Worm (Caenorhabditis elegans) whole organism, L1 larva: ENCODE measurements around the gene F25H9.2.

Source experiments
- C04F5.9 ChIP-seq: sonication (generic microtip); optimal IDR thresholded peaks from 2 replicates; lab custom pipeline; 2016; ENCODE audit warnings: missing genetic modification characterization, missing compliant biosample characterization
- C34B4.2 ChIP-seq: sonication (generic microtip); optimal IDR thresholded peaks from 2 replicates; lab custom pipeline; 2017; ENCODE audit warnings: mild to moderate bottlenecking, missing genetic modification characterization, missing compliant biosample characterization
- F16B12.6 ChIP-seq: fragments of 150-350 bp; optimal IDR thresholded peaks from 2 replicates; lab custom pipeline; 2014; ENCODE audit warnings: missing biosample characterization, missing genetic modification characterization
- Y116A8C.19 ChIP-seq: sonication (generic microtip); optimal IDR thresholded peaks from 2 replicates; lab custom pipeline; 2016; ENCODE audit warnings: missing compliant biosample characterization, missing genetic modification characterization, borderline replicate concordance
- ama-1 ChIP-seq: fragments of 150-350 bp; optimal IDR thresholded peaks from 2 replicates; lab custom pipeline; 2014
- blmp-1 ChIP-seq: fragments of 150-350 bp; optimal IDR thresholded peaks from 2 replicates; lab custom pipeline; 2014; ENCODE audit warnings: missing biosample characterization, missing genetic modification characterization
- ceh-63 ChIP-seq: fragments of 200-800 bp; sonication (Bioruptor generic); optimal IDR thresholded peaks from 2 replicates; lab custom pipeline; 2018; ENCODE audit warnings: mild to moderate bottlenecking, missing genetic modification characterization, missing compliant biosample characterization
- ceh-8 ChIP-seq: fragments of 200-800 bp; sonication (Bioruptor generic); optimal IDR thresholded peaks from 2 replicates; lab custom pipeline; 2018; ENCODE audit warnings: mild to moderate bottlenecking, missing genetic modification characterization, moderate library complexity, missing compliant biosample characterization
- ceh-88 ChIP-seq: fragments of 200-800 bp; sonication (Bioruptor generic); IDR thresholded peaks from 2 replicates; pipeline ENCODE4 v1.3.6; 2022; ENCODE audit warnings: missing genetic modification characterization, missing compliant biosample characterization
- ceh-90 ChIP-seq: sonication (generic microtip); optimal IDR thresholded peaks from 2 replicates; lab custom pipeline; 2016; ENCODE audit warnings: missing genetic modification characterization, missing compliant biosample characterization
- dpl-1 ChIP-seq, 3 experiments: fragments of 150-350 bp in 2 of 3; sonication (generic microtip) in 1 of 3; optimal IDR thresholded peaks; 2 replicates each; lab custom pipeline; 2014 to 2017; ENCODE audit warnings: missing biosample characterization in 3 of 3, missing genetic modification characterization in 3 of 3, missing genetic modification reagents in 3 of 3
- efl-1 ChIP-seq, 4 experiments: fragments of 150-350 bp; optimal IDR thresholded peaks in 3 of 4; peaks in 1 of 4; 1 replicate in 1 of 4; 2 replicates in 3 of 4; lab custom pipeline; 2014; ENCODE audit warnings: missing biosample characterization in 2 of 4, missing genetic modification characterization in 2 of 4, missing genetic modification reagents in 2 of 4
- egl-13 ChIP-seq: sonication (generic microtip); optimal IDR thresholded peaks from 2 replicates; lab custom pipeline; 2016; ENCODE audit warnings: missing genotype, missing genetic modification reagents, missing genetic modification characterization, missing compliant biosample characterization
- elt-3 ChIP-seq, 6 experiments: fragments of 150-350 bp in 1 of 6; sonication (generic microtip); optimal IDR thresholded peaks; 2 replicates each; lab custom pipeline; 2017 to 2018; ENCODE audit warnings: missing biosample characterization in 6 of 6, missing genetic modification characterization in 6 of 6, inconsistent platforms in 1 of 6
- fkh-10 ChIP-seq: sonication (generic microtip); optimal IDR thresholded peaks from 2 replicates; lab custom pipeline; 2017; ENCODE audit warnings: missing biosample characterization, missing genetic modification reagents, missing genetic modification characterization
- fkh-4 ChIP-seq: sonication (generic microtip); optimal IDR thresholded peaks from 2 replicates; lab custom pipeline; 2016; ENCODE audit warnings: missing compliant biosample characterization, missing genetic modification characterization, borderline replicate concordance
- fkh-8 ChIP-seq: sonication (generic microtip); optimal IDR thresholded peaks from 2 replicates; lab custom pipeline; 2016; ENCODE audit warnings: mild to moderate bottlenecking, missing genetic modification characterization, missing compliant biosample characterization
- grh-1 ChIP-seq: fragments of 200-800 bp; sonication (Bioruptor generic); IDR thresholded peaks from 2 replicates; pipeline ENCODE4 v1.3.6; 2022; ENCODE audit warnings: missing genetic modification reagents, missing genetic modification characterization, missing compliant biosample characterization
- hlh-17 ChIP-seq: fragments of 200-800 bp; sonication (Bioruptor generic); optimal IDR thresholded peaks from 2 replicates; lab custom pipeline; 2018; ENCODE audit warnings: missing genetic modification characterization, mild to moderate bottlenecking, missing compliant biosample characterization, moderate library complexity, borderline replicate concordance
- hlh-4 ChIP-seq: sonication (generic microtip); optimal IDR thresholded peaks from 2 replicates; lab custom pipeline; 2016; ENCODE audit warnings: mild to moderate bottlenecking, missing genetic modification characterization, missing compliant biosample characterization
- hpl-2 ChIP-seq: fragments of 150-350 bp; optimal IDR thresholded peaks from 2 replicates; lab custom pipeline; 2014; ENCODE audit warnings: missing biosample characterization, missing genetic modification reagents, missing genetic modification characterization
- lin-13 ChIP-seq: fragments of 150-350 bp; optimal IDR thresholded peaks from 2 replicates; lab custom pipeline; 2014; ENCODE audit warnings: missing biosample characterization, missing genetic modification reagents, missing genetic modification characterization
- lin-15B ChIP-seq: fragments of 150-350 bp; sonication (generic microtip); optimal IDR thresholded peaks from 3 replicates; lab custom pipeline; 2014; ENCODE audit warnings: missing biosample characterization, missing genetic modification characterization
- lin-35 ChIP-seq, 2 experiments: fragments of 150-350 bp; optimal IDR thresholded peaks; 2 replicates each; lab custom pipeline; 2014; ENCODE audit warnings: missing biosample characterization in 2 of 2, missing genetic modification characterization in 2 of 2, missing genetic modification reagents in 2 of 2
- lir-3 ChIP-seq: sonication (generic microtip); optimal IDR thresholded peaks from 2 replicates; lab custom pipeline; 2016; ENCODE audit warnings: mild to moderate bottlenecking, missing genetic modification characterization, moderate library complexity, missing compliant biosample characterization; ENCODE audit not compliant: poor library complexity
- lsy-2 ChIP-seq, 2 experiments: fragments of 150-350 bp; optimal IDR thresholded peaks; 2 replicates each; lab custom pipeline; 2014; ENCODE audit warnings: missing biosample characterization in 2 of 2, missing genetic modification characterization in 2 of 2
- mdl-1 ChIP-seq, 2 experiments: fragments of 150-350 bp; optimal IDR thresholded peaks; 2 replicates each; lab custom pipeline; 2014 to 2017; ENCODE audit warnings: missing biosample characterization in 2 of 2, missing genetic modification characterization in 2 of 2, inconsistent platforms in 1 of 2
- mef-2 ChIP-seq: fragments of 150-350 bp; optimal IDR thresholded peaks from 2 replicates; lab custom pipeline; 2014; ENCODE audit warnings: missing biosample characterization, missing genetic modification characterization
- mep-1 ChIP-seq: fragments of 150-350 bp; optimal IDR thresholded peaks from 2 replicates; lab custom pipeline; 2014; ENCODE audit warnings: missing biosample characterization, missing genetic modification characterization
- nhr-12 ChIP-seq: sonication (generic microtip); optimal IDR thresholded peaks from 2 replicates; lab custom pipeline; 2017; ENCODE audit warnings: missing biosample characterization, missing genetic modification characterization
- nhr-47 ChIP-seq: sonication (generic microtip); optimal IDR thresholded peaks from 2 replicates; lab custom pipeline; 2016; ENCODE audit warnings: mild to moderate bottlenecking, missing genetic modification characterization, moderate library complexity, missing compliant biosample characterization
- nhr-71 ChIP-seq: sonication (generic microtip); optimal IDR thresholded peaks from 2 replicates; lab custom pipeline; 2016; ENCODE audit warnings: mild to moderate bottlenecking, missing genetic modification characterization, moderate library complexity, missing compliant biosample characterization
- nhr-84 ChIP-seq: sonication (generic microtip); optimal IDR thresholded peaks from 2 replicates; lab custom pipeline; 2017; ENCODE audit warnings: missing biosample characterization, missing genetic modification characterization
- nhr-90 ChIP-seq: sonication (generic microtip); optimal IDR thresholded peaks from 2 replicates; lab custom pipeline; 2016; ENCODE audit warnings: mild to moderate bottlenecking, missing genetic modification characterization, missing compliant biosample characterization; ENCODE audit not compliant: poor library complexity
- pag-3 ChIP-seq: sonication (generic microtip); optimal IDR thresholded peaks from 2 replicates; lab custom pipeline; 2017; ENCODE audit warnings: missing genetic modification characterization, mild to moderate bottlenecking, missing compliant biosample characterization, antibody characterized with exemption, borderline replicate concordance; ENCODE audit not compliant: insufficient read depth
- pax-3 ChIP-seq: fragments of 200-800 bp; sonication (Bioruptor generic); optimal IDR thresholded peaks from 2 replicates; lab custom pipeline; 2018; ENCODE audit warnings: mild to moderate bottlenecking, missing genetic modification characterization, moderate library complexity, missing compliant biosample characterization
- pqm-1 ChIP-seq: sonication (generic microtip); optimal IDR thresholded peaks from 3 replicates; lab custom pipeline; 2017; ENCODE audit warnings: missing biosample characterization, missing genetic modification characterization
- rnt-1 ChIP-seq: sonication (generic microtip); optimal IDR thresholded peaks from 2 replicates; lab custom pipeline; 2016; ENCODE audit warnings: mild to moderate bottlenecking, missing genetic modification characterization, moderate library complexity, missing compliant biosample characterization
- skn-1 ChIP-seq: fragments of 150-350 bp; optimal IDR thresholded peaks from 2 replicates; lab custom pipeline; 2014; ENCODE audit warnings: missing biosample characterization, missing genetic modification characterization
- snpc-4 ChIP-seq: fragments of 150-350 bp; optimal IDR thresholded peaks from 2 replicates; lab custom pipeline; 2014; ENCODE audit warnings: missing biosample characterization, missing genetic modification characterization
- snu-23 ChIP-seq: sonication (generic microtip); optimal IDR thresholded peaks from 2 replicates; lab custom pipeline; 2016; ENCODE audit warnings: missing genetic modification characterization, missing compliant biosample characterization
- sox-4 ChIP-seq: sonication (generic microtip); optimal IDR thresholded peaks from 2 replicates; lab custom pipeline; 2016; ENCODE audit warnings: missing genetic modification characterization, missing compliant biosample characterization
- sptf-1 ChIP-seq: fragments of 150-350 bp; optimal IDR thresholded peaks from 2 replicates; lab custom pipeline; 2014; ENCODE audit warnings: missing biosample characterization, missing genetic modification characterization
- sup-37 ChIP-seq: fragments of 200-800 bp; sonication (Bioruptor generic); optimal IDR thresholded peaks from 2 replicates; lab custom pipeline; 2018; ENCODE audit warnings: mild to moderate bottlenecking, missing genetic modification characterization, missing compliant biosample characterization
- tlp-1 ChIP-seq: fragments of 150-350 bp; optimal IDR thresholded peaks from 2 replicates; lab custom pipeline; 2014; ENCODE audit warnings: missing biosample characterization, missing genetic modification characterization
- unc-130 ChIP-seq: fragments of 150-350 bp; optimal IDR thresholded peaks from 2 replicates; lab custom pipeline; 2017; ENCODE audit warnings: missing biosample characterization, missing genetic modification characterization, inconsistent platforms
- xbp-1 ChIP-seq: sonication (generic microtip); optimal IDR thresholded peaks from 2 replicates; lab custom pipeline; 2016; ENCODE audit warnings: missing genetic modification characterization, missing compliant biosample characterization
- ztf-4 ChIP-seq: fragments of 150-350 bp; optimal IDR thresholded peaks from 2 replicates; lab custom pipeline; 2014; ENCODE audit warnings: missing biosample characterization, missing genetic modification characterization

The F25H9.2 gene

DNA sequence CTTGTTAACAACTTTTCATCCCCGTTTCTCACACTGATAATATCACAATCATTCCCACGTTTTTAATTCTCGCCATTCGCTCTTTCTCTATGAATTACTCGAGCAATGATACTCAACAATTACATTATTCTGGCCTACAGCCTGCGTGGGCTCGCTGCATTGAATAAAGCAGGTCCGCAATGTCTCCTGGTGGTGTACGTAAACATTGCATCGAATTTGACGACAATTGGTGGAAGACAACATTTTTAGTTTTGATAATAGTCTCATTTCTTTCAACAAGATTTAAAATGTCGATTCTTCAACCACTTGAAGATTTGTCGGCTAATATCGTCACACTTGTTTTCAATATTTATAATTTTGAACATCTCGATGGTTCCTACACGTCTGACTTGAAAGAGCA, 1.4 kb downstream of the F25H9.2 start, which contains the start of gene bath-39:
bath-39 (plus strand) TSS at position 137 of the 400 bp plus-strand sequence.
- TF ChIP-seq unc-130 (tag; lab: Kevin White, UChicago) (no peak), lin-35 (GFP tag; optimal IDR thresholded peaks at IDR 0.05; lab: Kevin White, UChicago) (peak; percentile 18 to 35), lin-15B (peak; percentile 1), hlh-17 (GFP tag; lab: Kevin White, UChicago) (no peak), dpl-1 (GFP tag; optimal IDR thresholded peaks at IDR 0.05; lab: Kevin White, UChicago) (peak in 2 of 3 experiments; percentile 19 to 48), ceh-8 (no peak), rnt-1 (tag; lab: Kevin White, UChicago) (peak; percentile 32), snu-23 (peak; percentile 28), efl-1 (optimal IDR thresholded peaks at IDR 0.05; lab: Kevin White, UChicago) (peak in 1 of 2 experiments; percentile 28), efl-1 (GFP tag; optimal IDR thresholded peaks at IDR 0.05 in 1 of 2; lab: Kevin White, UChicago) (peak; percentile 19 to 84), F16B12.6 (tag; lab: Kevin White, UChicago) (peak; percentile 81), lsy-2 (tag; optimal IDR thresholded peaks at IDR 0.05; lab: Kevin White, UChicago) (peak in 1 of 2 experiments; percentile 40), blmp-1 (peak; percentile 22), mdl-1 (tag; optimal IDR thresholded peaks at IDR 0.05; lab: Kevin White, UChicago) (no peak)
- TF ChIP-seq, all 84 proteins: peak for 9

DNA sequence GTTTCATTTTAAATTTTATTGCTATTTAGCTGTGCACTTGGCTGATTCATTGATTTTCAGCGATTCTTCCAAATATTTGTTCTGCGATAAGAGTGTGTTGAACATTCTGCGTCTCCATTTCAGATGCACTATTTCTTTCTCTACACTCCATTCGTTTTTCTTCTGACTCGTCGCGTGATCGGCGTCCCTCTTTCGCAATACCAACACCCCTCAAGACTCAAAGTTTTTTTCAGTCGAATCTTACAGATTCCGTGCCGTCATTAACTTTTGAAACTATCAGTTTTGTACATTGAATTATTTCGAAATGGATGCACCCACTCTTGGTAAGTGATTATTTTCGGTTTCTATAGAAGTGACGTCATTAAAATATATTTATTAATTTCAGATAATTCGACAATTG, 5.1 kb downstream of the F25H9.2 start, which contains the start of gene frm-10:
frm-10 (plus strand) TSS at position 234 of the 400 bp plus-strand sequence.
- TF ChIP-seq sup-37 (GFP tag; lab: Kevin White, UChicago), result no peak
- TF ChIP-seq efl-1 (optimal IDR thresholded peaks at IDR 0.05; lab: Kevin White, UChicago), result peak; percentile 54 to 71
- TF ChIP-seq efl-1 (GFP tag; optimal IDR thresholded peaks at IDR 0.05 in 1 of 2; lab: Kevin White, UChicago), result peak; percentile 50 to 95
- TF ChIP-seq fkh-4 (tag; lab: Kevin White, UChicago), result no peak
- TF ChIP-seq lsy-2 (tag; optimal IDR thresholded peaks at IDR 0.05; lab: Kevin White, UChicago), result peak; percentile 52 to 67
- TF ChIP-seq C04F5.9 (tag; lab: Kevin White, UChicago), result no peak
- TF ChIP-seq tlp-1 (tag; lab: Kevin White, UChicago), result no peak
- peak in 1 of 2 experiments; percentile 84 for TF ChIP-seq mdl-1 (tag; optimal IDR thresholded peaks at IDR 0.05; lab: Kevin White, UChicago)
- TF ChIP-seq Y116A8C.19, result no peak
- TF ChIP-seq egl-13 (tag; lab: Kevin White, UChicago), result no peak
- no peak for TF ChIP-seq grh-1
- peak; percentile 56 for TF ChIP-seq hpl-2 (GFP tag; lab: Kevin White, UChicago)
- TF ChIP-seq ceh-90 (tag; lab: Kevin White, UChicago), result no peak
- TF ChIP-seq ceh-88 (GFP tag; lab: Robert Waterston, UW), result no peak
- peak; percentile 30 for TF ChIP-seq xbp-1 (tag; lab: Kevin White, UChicago)
- TF ChIP-seq sox-4 (tag; lab: Kevin White, UChicago), result no peak
- TF ChIP-seq pax-3 (tag; lab: Kevin White, UChicago), result peak; percentile 58
- peak in 2 of 6 experiments; percentile 33 to 45 for TF ChIP-seq elt-3 (tag; optimal IDR thresholded peaks at IDR 0.05; lab: Kevin White, UChicago)
- no peak for TF ChIP-seq lin-15B
- no peak for TF ChIP-seq nhr-84 (tag; lab: Kevin White, UChicago)
- TF ChIP-seq snpc-4, result peak; percentile 31
- peak; percentile 83 for TF ChIP-seq nhr-71 (tag; lab: Kevin White, UChicago)
- TF ChIP-seq mep-1 (tag; lab: Kevin White, UChicago), result peak; percentile 54
- peak; percentile 65 for TF ChIP-seq nhr-47 (tag; lab: Kevin White, UChicago)
- TF ChIP-seq fkh-8 (tag; lab: Kevin White, UChicago), result peak; percentile 60
- TF ChIP-seq mef-2, result no peak
- no peak for TF ChIP-seq hlh-17 (GFP tag; lab: Kevin White, UChicago)
- no peak for TF ChIP-seq ceh-63 (GFP tag; lab: Kevin White, UChicago)
- TF ChIP-seq fkh-10 (GFP tag; lab: Kevin White, UChicago), result no peak
- no peak for TF ChIP-seq sptf-1 (tag; lab: Kevin White, UChicago)
- no peak for TF ChIP-seq nhr-12
- TF ChIP-seq ceh-8, result no peak
- peak; percentile 30 for TF ChIP-seq lir-3
- no peak for TF ChIP-seq C34B4.2 (tag; lab: Kevin White, UChicago)
- TF ChIP-seq nhr-90 (tag; lab: Kevin White, UChicago), result peak; percentile 22
- no peak for TF ChIP-seq unc-130 (tag; lab: Kevin White, UChicago)
- TF ChIP-seq ama-1 (lab: Kevin White, UChicago), result no peak
- TF ChIP-seq pqm-1 (tag; lab: Kevin White, UChicago), result peak; percentile 98
- no peak for TF ChIP-seq ztf-4 (tag; lab: Kevin White, UChicago)
- no peak for TF ChIP-seq hlh-4 (tag; lab: Kevin White, UChicago)
- TF ChIP-seq pag-3 (tag; lab: Kevin White, UChicago), result no peak
- TF ChIP-seq skn-1 (tag; lab: Kevin White, UChicago), result peak; percentile 79
- peak; percentile 60 for TF ChIP-seq F16B12.6 (tag; lab: Kevin White, UChicago)
- peak; percentile 43 for TF ChIP-seq lin-13
